Fruit fly (Drosophila melanogaster) whole organism, embryonic: ENCODE measurements around the gene CG31808.
A peak's percentile ranks its signal among the peaks of the same experiment; 100 is the strongest.

ENCODE experiments used
- Bdp1 ChIP-seq: fragments of 200-800 bp; sonication (Bioruptor generic); optimal IDR thresholded peaks from 3 replicates; lab custom pipeline; 2016; ENCODE audit warnings: missing biosample characterization, missing genetic modification characterization
- Bgb ChIP-seq: fragments of 200-800 bp; sonication (Bioruptor generic); IDR thresholded peaks from 2 replicates; pipeline ENCODE4 v1.3.6; 2022; ENCODE audit warnings: missing biosample characterization, missing genetic modification characterization; ENCODE audit not compliant: partially characterized antibody
- BtbVII ChIP-seq: fragments of 200-800 bp; sonication (Bioruptor generic); optimal IDR thresholded peaks from 3 replicates; lab custom pipeline; 2017; ENCODE audit warnings: missing biosample characterization, mild to moderate bottlenecking, missing genetic modification characterization
- CG10366 ChIP-seq: fragments of 200-800 bp; sonication (Bioruptor generic); IDR thresholded peaks from 2 replicates; pipeline ENCODE4 v1.3.6; 2022; ENCODE audit warnings: missing biosample characterization, missing genetic modification characterization
- CG11560 ChIP-seq: fragments of 200-800 bp; sonication (Bioruptor generic); IDR thresholded peaks from 3 replicates; pipeline ENCODE4 v1.3.6; 2022; ENCODE audit warnings: missing biosample characterization, missing genetic modification characterization
- CG12071 ChIP-seq: fragments of 200-800 bp; sonication (Bioruptor generic); optimal IDR thresholded peaks from 3 replicates; lab custom pipeline; 2018; ENCODE audit warnings: missing biosample characterization, mild to moderate bottlenecking, missing genetic modification characterization
- CG13287 ChIP-seq: fragments of 200-800 bp; sonication (Bioruptor generic); IDR thresholded peaks from 2 replicates; pipeline ENCODE4 v1.3.6; 2022; ENCODE audit warnings: missing biosample characterization, missing genetic modification characterization; ENCODE audit not compliant: partially characterized antibody
- CG13424 ChIP-seq: fragments of 200-800 bp; sonication (Bioruptor generic); optimal IDR thresholded peaks from 2 replicates; lab custom pipeline; 2019; ENCODE audit warnings: missing biosample characterization, mild to moderate bottlenecking, missing genetic modification characterization, moderate library complexity
- CG14667 ChIP-seq: fragments of 200-800 bp; sonication (Bioruptor generic); IDR thresholded peaks from 2 replicates; pipeline ENCODE4 v1.3.6; 2022; ENCODE audit warnings: missing biosample characterization, missing genetic modification characterization
- CG14860 ChIP-seq: fragments of 200-800 bp; sonication (Bioruptor generic); IDR thresholded peaks from 3 replicates; pipeline ENCODE4 v1.3.6; 2022; ENCODE audit warnings: missing biosample characterization, missing genetic modification characterization; ENCODE audit not compliant: partially characterized antibody
- CG15269 ChIP-seq: fragments of 200-800 bp; sonication (Bioruptor generic); optimal IDR thresholded peaks from 2 replicates; lab custom pipeline; 2018; ENCODE audit warnings: missing biosample characterization, mild to moderate bottlenecking, missing genetic modification characterization, moderate library complexity
- CG16813 ChIP-seq: fragments of 200-800 bp; sonication (Bioruptor generic); IDR thresholded peaks from 3 replicates; pipeline ENCODE4 v1.3.6; 2022; ENCODE audit warnings: missing biosample characterization, missing genetic modification characterization; ENCODE audit not compliant: partially characterized antibody
- CG30403 ChIP-seq: fragments of 200-800 bp; sonication (Bioruptor generic); optimal IDR thresholded peaks from 3 replicates; lab custom pipeline; 2016; ENCODE audit warnings: missing biosample characterization, missing genetic modification characterization
- CG3163 ChIP-seq: fragments of 200-800 bp; sonication (Bioruptor generic); optimal IDR thresholded peaks from 3 replicates; lab custom pipeline; 2016; ENCODE audit warnings: missing biosample characterization, missing genetic modification characterization
- CG33557 ChIP-seq: fragments of 200-800 bp; sonication (Bioruptor generic); optimal IDR thresholded peaks from 2 replicates; lab custom pipeline; 2019; ENCODE audit warnings: missing biosample characterization, mild to moderate bottlenecking, missing genetic modification characterization, moderate library complexity
- CG34422 ChIP-seq: fragments of 200-800 bp; sonication (Bioruptor generic); IDR thresholded peaks from 3 replicates; pipeline ENCODE4 v1.3.6; 2022; ENCODE audit warnings: missing biosample characterization, missing genetic modification characterization
- CG6854 ChIP-seq: fragments of 200-800 bp; sonication (Bioruptor generic); optimal IDR thresholded peaks from 3 replicates; lab custom pipeline; 2017; ENCODE audit warnings: missing biosample characterization, mild to moderate bottlenecking, missing genetic modification characterization
- CG7786 ChIP-seq: fragments of 200-800 bp; sonication (Bioruptor generic); optimal IDR thresholded peaks from 2 replicates; lab custom pipeline; 2016; ENCODE audit warnings: missing biosample characterization, missing genetic modification characterization
- CG8388 ChIP-seq: fragments of 200-800 bp; sonication (Bioruptor generic); optimal IDR thresholded peaks from 2 replicates; lab custom pipeline; 2019; ENCODE audit warnings: missing biosample characterization, mild to moderate bottlenecking, missing genetic modification characterization, moderate library complexity
- Camta ChIP-seq: fragments of 200-800 bp; sonication (Bioruptor generic); optimal IDR thresholded peaks from 2 replicates; lab custom pipeline; 2016; ENCODE audit warnings: missing biosample characterization, missing genetic modification characterization
- Chrac-16 ChIP-seq: fragments of 200-800 bp; sonication (Bioruptor generic); optimal IDR thresholded peaks from 3 replicates; lab custom pipeline; 2016; ENCODE audit warnings: missing biosample characterization, missing genetic modification characterization
- Dll ChIP-seq: fragments of 200-800 bp; sonication (Bioruptor generic); IDR thresholded peaks from 4 replicates; pipeline ENCODE4 v1.3.6; 2022; ENCODE audit warnings: missing biosample characterization, missing genetic modification characterization; ENCODE audit not compliant: partially characterized antibody
- Elba2 ChIP-seq: fragments of 200-800 bp; sonication (Bioruptor generic); optimal IDR thresholded peaks from 3 replicates; lab custom pipeline; 2016; ENCODE audit warnings: missing biosample characterization, missing genetic modification characterization
- H15 ChIP-seq: fragments of 200-800 bp; sonication (Bioruptor generic); IDR thresholded peaks from 3 replicates; pipeline ENCODE4 v1.3.6; 2022; ENCODE audit warnings: missing biosample characterization, missing genetic modification characterization
- HHEX ChIP-seq: fragments of 200-800 bp; sonication (Bioruptor generic); optimal IDR thresholded peaks from 3 replicates; lab custom pipeline; 2017; ENCODE audit warnings: missing biosample characterization, mild to moderate bottlenecking, missing genetic modification characterization, missing genetic modification reagents
- HLH4C ChIP-seq: fragments of 200-800 bp; sonication (Bioruptor generic); IDR thresholded peaks from 3 replicates; pipeline ENCODE4 v1.3.6; 2022; ENCODE audit warnings: missing biosample characterization, missing genetic modification characterization; ENCODE audit not compliant: partially characterized antibody
- MESR4 ChIP-seq: fragments of 200-800 bp; sonication (Bioruptor generic); optimal IDR thresholded peaks from 2 replicates; lab custom pipeline; 2018; ENCODE audit warnings: missing biosample characterization, mild to moderate bottlenecking, missing genetic modification characterization, moderate library complexity
- Mes4 ChIP-seq: fragments of 200-800 bp; sonication (Bioruptor generic); optimal IDR thresholded peaks from 2 replicates; lab custom pipeline; 2016; ENCODE audit warnings: missing biosample characterization, missing genetic modification characterization
- Mrtf ChIP-seq: fragments of 200-800 bp; sonication (Bioruptor generic); IDR thresholded peaks from 3 replicates; pipeline ENCODE4 v1.3.6; 2022; ENCODE audit warnings: missing biosample characterization, missing genetic modification characterization
- Opbp ChIP-seq: fragments of 200-800 bp; sonication (Bioruptor generic); IDR thresholded peaks from 3 replicates; pipeline ENCODE4 v1.3.6; 2022; ENCODE audit warnings: missing biosample characterization, missing genetic modification characterization; ENCODE audit not compliant: partially characterized antibody
- caup ChIP-seq: fragments of 200-800 bp; sonication (Bioruptor generic); optimal IDR thresholded peaks from 3 replicates; lab custom pipeline; 2017; ENCODE audit warnings: missing biosample characterization, mild to moderate bottlenecking, missing genetic modification characterization, moderate library complexity; ENCODE audit not compliant: severe bottlenecking
- cg ChIP-seq: fragments of 200-800 bp; sonication (Bioruptor generic); optimal IDR thresholded peaks from 3 replicates; lab custom pipeline; 2019; ENCODE audit warnings: missing biosample characterization, mild to moderate bottlenecking, missing genetic modification characterization, moderate library complexity
- dmrt11E ChIP-seq: fragments of 200-800 bp; sonication (Bioruptor generic); optimal IDR thresholded peaks from 3 replicates; lab custom pipeline; 2018; ENCODE audit warnings: missing biosample characterization, mild to moderate bottlenecking, missing genetic modification characterization, moderate library complexity
- dpn ChIP-seq, 2 experiments: fragments of 200-800 bp; sonication (Bioruptor generic); optimal IDR thresholded peaks; 3 replicates each; lab custom pipeline; 2016; ENCODE audit warnings: missing biosample characterization in 2 of 2, missing genetic modification characterization in 2 of 2
- exex ChIP-seq: fragments of 200-800 bp; sonication (Bioruptor generic); optimal IDR thresholded peaks from 4 replicates; lab custom pipeline; 2018; ENCODE audit warnings: missing biosample characterization, mild to moderate bottlenecking, missing genetic modification characterization, moderate library complexity
- hbn ChIP-seq: fragments of 200-800 bp; sonication (Bioruptor generic); IDR thresholded peaks from 2 replicates; pipeline ENCODE4 v1.3.6; 2022; ENCODE audit warnings: missing biosample characterization, missing genetic modification characterization; ENCODE audit not compliant: partially characterized antibody
- her ChIP-seq: fragments of 200-800 bp; sonication (Bioruptor generic); optimal IDR thresholded peaks from 2 replicates; lab custom pipeline; 2016; ENCODE audit warnings: missing biosample characterization, missing genetic modification characterization
- insv ChIP-seq, 2 experiments: fragments of 200-800 bp; sonication (Bioruptor generic); optimal IDR thresholded peaks; 3 replicates each; lab custom pipeline; 2016 to 2018; ENCODE audit warnings: missing biosample characterization in 2 of 2, missing genetic modification characterization in 2 of 2
- jigr1 ChIP-seq: fragments of 200-800 bp; sonication (Bioruptor generic); IDR thresholded peaks from 3 replicates; pipeline ENCODE4 v1.3.6; 2022; ENCODE audit warnings: missing biosample characterization, missing genetic modification characterization
- lilli ChIP-seq: fragments of 200-800 bp; sonication (Bioruptor generic); optimal IDR thresholded peaks from 3 replicates; lab custom pipeline; 2016; ENCODE audit warnings: missing biosample characterization, missing genetic modification characterization
- pzg ChIP-seq: fragments of 200-800 bp; sonication (Bioruptor generic); optimal IDR thresholded peaks from 3 replicates; lab custom pipeline; 2018; ENCODE audit warnings: missing biosample characterization, mild to moderate bottlenecking, missing genetic modification characterization, moderate library complexity
- sc ChIP-seq, 3 experiments: fragments of >200 bp in 2 of 3; fragments of 200-800 bp in 1 of 3; sonication (Bioruptor generic) in 1 of 3; optimal IDR thresholded peaks; 2 replicates in 2 of 3; 3 replicates in 1 of 3; lab custom pipeline; 2017; ENCODE audit warnings: mild to moderate bottlenecking in 1 of 3, missing biosample characterization in 1 of 3, missing genetic modification characterization in 1 of 3, missing genetic modification reagents in 1 of 3
- sim ChIP-seq: fragments of 200-800 bp; sonication (Bioruptor generic); IDR thresholded peaks from 2 replicates; pipeline ENCODE4 v1.3.6; 2022; ENCODE audit warnings: missing biosample characterization, missing genetic modification characterization
- tap ChIP-seq: fragments of 200-800 bp; optimal IDR thresholded peaks from 3 replicates; lab custom pipeline; 2019; ENCODE audit warnings: missing biosample characterization, mild to moderate bottlenecking, missing genetic modification characterization, moderate library complexity
- tin ChIP-seq: fragments of 200-800 bp; sonication (Bioruptor generic); optimal IDR thresholded peaks from 3 replicates; lab custom pipeline; 2016; ENCODE audit warnings: missing biosample characterization, missing genetic modification characterization
- vvl ChIP-seq: fragments of 200-800 bp; sonication (Bioruptor generic); IDR thresholded peaks from 2 replicates; pipeline ENCODE4 v1.3.6; 2022; ENCODE audit warnings: missing biosample characterization, missing genetic modification characterization
- zen ChIP-seq: fragments of 200-800 bp; sonication (Bioruptor generic); optimal IDR thresholded peaks from 3 replicates; lab custom pipeline; 2018; ENCODE audit warnings: missing biosample characterization, mild to moderate bottlenecking, missing genetic modification characterization, moderate library complexity

Gene CG31808

dm6 chr2L:16743055-16743805, 27.2 kb upstream of the CG31808 start, which contains the start of the genes LSm7 and BuGZ (continued):
- TF ChIP-seq Bgb (GFP tag; lab: Robert Waterston, UW) (peak; percentile 43; the same call in 1 of the 2 replicates), hbn (GFP tag; lab: Robert Waterston, UW) (peak; percentile 55; the same call in 1 of the 2 replicates), sc (optimal IDR thresholded peaks at IDR 0.05; lab: Kevin White, UChicago) (no peak), sc (GFP tag; optimal IDR thresholded peaks at IDR 0.05; lab: Kevin White, UChicago) (no peak), CG33557 (GFP tag; lab: Kevin White, UChicago) (peak; percentile 42), CG12071 (no peak), CG3163 (GFP tag; lab: Kevin White, UChicago) (no peak), CG8388 (peak; percentile 36), dmrt11E (peak; percentile 55), MESR4 (GFP tag; lab: Kevin White, UChicago) (peak; percentile 98), CG15269 (tag; lab: Kevin White, UChicago) (no peak), cg (GFP tag; lab: Kevin White, UChicago) (peak; percentile 92), vvl (GFP tag; lab: Robert Waterston, UW) (peak; percentile 44; the same call in 1 of the 2 replicates), CG7786 (no peak), exex (tag; lab: Kevin White, UChicago) (no peak), lilli (GFP tag; lab: Kevin White, UChicago) (peak; percentile 8), CG16813 (GFP tag; lab: Robert Waterston, UW) (peak; percentile 57), Camta (GFP tag; lab: Kevin White, UChicago) (peak; percentile 25), Opbp (GFP tag; lab: Robert Waterston, UW) (peak; percentile 37; the same call in 1 of the 3 replicates), CG14860 (peak; percentile 45; the same call in 2 of the 3 replicates), H15 (GFP tag; lab: Robert Waterston, UW) (0 out of 3 replicates have a peak, but pooled peaks have one; percentile 12), Mes4 (GFP tag; lab: Kevin White, UChicago) (no peak), HLH4C (0 out of 3 replicates have a peak, but pooled peaks have one; percentile 25), sim (GFP tag; lab: Robert Waterston, UW) (no peak), caup (GFP tag; lab: Kevin White, UChicago) (peak; percentile 46), Bdp1 (GFP tag; lab: Kevin White, UChicago) (no peak), CG6854 (GFP tag; lab: Kevin White, UChicago) (no peak), HHEX (GFP tag; lab: Kevin White, UChicago) (peak; percentile 40), BtbVII (GFP tag; lab: Kevin White, UChicago) (peak; percentile 8), dpn (GFP tag; optimal IDR thresholded peaks at IDR 0.05; lab: Kevin White, UChicago) (peak; percentile 35 to 48), Dll (GFP tag; lab: Robert Waterston, UW) (peak; percentile 78), her (GFP tag; lab: Kevin White, UChicago) (no peak), zen (tag; lab: Kevin White, UChicago) (peak; percentile 68), pzg (peak; percentile 65), CG13424 (tag; lab: Kevin White, UChicago) (peak; percentile 57), Elba2 (GFP tag; lab: Kevin White, UChicago) (peak; percentile 63), CG11560 (tag; lab: Robert Waterston, UW) (peak; percentile 80; the same call in 2 of the 3 replicates), insv (GFP tag; optimal IDR thresholded peaks at IDR 0.05; lab: Kevin White, UChicago) (peak in 1 of 2 experiments; percentile 42), CG34422 (GFP tag; lab: Robert Waterston, UW) (peak; percentile 22; the same call in 1 of the 3 replicates), CG30403 (GFP tag; lab: Kevin White, UChicago) (peak; percentile 38), CG10366 (no peak), Mrtf (GFP tag; lab: Robert Waterston, UW) (no peak), jigr1 (GFP tag; lab: Robert Waterston, UW) (no peak), CG13287 (peak; percentile 73), CG14667 (no peak), Chrac-16 (GFP tag; lab: Kevin White, UChicago) (peak; percentile 20), tin (peak; percentile 55), tap (tag; lab: Kevin White, UChicago) (no peak)
